Fruit fly (Drosophila melanogaster): ENCODE results near the gene swa.

DNA sequence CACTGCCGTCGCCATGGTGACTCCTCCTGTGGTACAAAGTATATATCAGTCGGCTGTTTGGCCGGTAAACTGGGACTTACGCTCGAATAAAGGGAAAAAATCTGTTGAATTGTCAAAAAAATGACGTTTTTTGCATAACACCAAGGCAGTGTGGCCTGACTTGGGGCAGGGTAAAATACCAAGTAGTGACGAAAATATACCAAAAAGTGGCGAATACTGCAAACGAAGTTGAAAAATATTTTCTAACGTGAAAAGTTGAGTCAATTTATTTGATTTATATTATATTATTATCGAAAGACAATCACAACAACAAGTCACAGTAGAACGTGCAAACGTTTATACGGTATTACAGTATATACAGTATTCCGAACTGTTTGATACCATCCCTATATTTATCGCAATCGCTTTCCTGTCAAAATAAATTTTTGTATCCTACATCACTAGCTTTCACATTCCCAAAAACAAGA, 15.3 kb downstream of the swa start, which contains the start of the genes ND-B16.6 and kdn:
- TF ChIP-seq CG33017 (tag; optimal IDR thresholded peaks at IDR 0.05) (no peak), pad (GFP tag; optimal IDR thresholded peaks at IDR 0.05) (no peak), Mnt (GFP tag; optimal IDR thresholded peaks at IDR 0.05) (no peak), CG12768 (GFP tag; optimal IDR thresholded peaks at IDR 0.05) (no peak), CG7101 (tag; optimal IDR thresholded peaks at IDR 0.05) (no peak), cnc (optimal IDR thresholded peaks at IDR 0.05) (no peak), tj (GFP tag; optimal IDR thresholded peaks at IDR 0.05) (peak; percentile 37), CG1620 (GFP tag; optimal IDR thresholded peaks at IDR 0.05) (no peak), bab1 (GFP tag; optimal IDR thresholded peaks at IDR 0.05) (no peak), Clk (GFP tag; optimal IDR thresholded peaks at IDR 0.05) (no peak), CG11617 (GFP tag; optimal IDR thresholded peaks at IDR 0.05) (no peak), ovo (GFP tag; optimal IDR thresholded peaks at IDR 0.05) (no peak)
